Fruit fly (Drosophila melanogaster): ENCODE results near the gene CG43089.

- TF ChIP-seq CG8319 (GFP tag; optimal IDR thresholded peaks at IDR 0.05) (no peak), fd59A (GFP tag; optimal IDR thresholded peaks at IDR 0.05) (no peak), dac (GFP tag; optimal IDR thresholded peaks at IDR 0.05) (no peak), esn (GFP tag; optimal IDR thresholded peaks at IDR 0.05) (no peak), CG15336 (GFP tag; IDR thresholded peaks at IDR 0.05) (peak; percentile 54), Gug (GFP tag; IDR thresholded peaks at IDR 0.05) (no peak), net (GFP tag; optimal IDR thresholded peaks at IDR 0.05) (peak; percentile 26), dsx (GFP tag; optimal IDR thresholded peaks at IDR 0.05; ENCODE audit: poor library complexity, severe bottlenecking) (no peak), CG4318 (GFP tag; optimal IDR thresholded peaks at IDR 0.05) (no peak), CG7368 (GFP tag; optimal IDR thresholded peaks at IDR 0.05) (peak; percentile 19), CG1621 (tag; optimal IDR thresholded peaks at IDR 0.05) (peak; percentile 9), Blimp-1 (GFP tag; optimal IDR thresholded peaks at IDR 0.05) (no peak), Hr4 (GFP tag; optimal IDR thresholded peaks at IDR 0.05) (peak; percentile 53), CG6808 (GFP tag; optimal IDR thresholded peaks at IDR 0.05) (peak; percentile 52)
These were observed 23.7 kb upstream of the CG43089 start for dm6 chr3L:3690085-3690484.
